Fruit fly (Drosophila melanogaster) whole organism, pupa: Measurements from ENCODE around the gene Osi19.

Source experiments
- CG10348 ChIP-seq: fragments of 200-800 bp; sonication (Bioruptor generic); IDR thresholded peaks from 2 replicates; pipeline ENCODE4 v1.3.6; 2022; ENCODE audit warnings: missing biosample characterization, missing genetic modification characterization
- CG12605 ChIP-seq: fragments of 200-800 bp; sonication (Bioruptor generic); IDR thresholded peaks from 2 replicates; pipeline ENCODE4 v1.3.6; 2022; ENCODE audit warnings: missing biosample characterization, missing genetic modification characterization
- CG13204 ChIP-seq: fragments of 200-800 bp; sonication (Bioruptor generic); optimal IDR thresholded peaks from 2 replicates; lab custom pipeline; 2018; ENCODE audit warnings: missing biosample characterization, mild to moderate bottlenecking, missing genetic modification characterization, moderate library complexity
- CG14655 ChIP-seq: fragments of 200-800 bp; sonication (Bioruptor generic); optimal IDR thresholded peaks from 3 replicates; lab custom pipeline; 2017; ENCODE audit warnings: mild to moderate bottlenecking, missing biosample characterization, missing genetic modification reagents, missing genetic modification characterization
- CG15710 ChIP-seq: fragments of 200-800 bp; sonication (Bioruptor generic); optimal IDR thresholded peaks from 2 replicates; lab custom pipeline; 2018; ENCODE audit warnings: missing biosample characterization, mild to moderate bottlenecking, missing genetic modification characterization, moderate library complexity
- CG17806 ChIP-seq: fragments of 200-800 bp; sonication (Bioruptor generic); optimal IDR thresholded peaks from 2 replicates; lab custom pipeline; 2018; ENCODE audit warnings: missing biosample characterization, mild to moderate bottlenecking, missing genetic modification characterization, moderate library complexity
- CG34367 ChIP-seq: fragments of 200-800 bp; sonication (Bioruptor generic); optimal IDR thresholded peaks from 2 replicates; lab custom pipeline; 2018; ENCODE audit warnings: missing biosample characterization, mild to moderate bottlenecking, missing genetic modification characterization
- CG8159 ChIP-seq: fragments of 200-800 bp; sonication (Bioruptor generic); optimal IDR thresholded peaks from 3 replicates; lab custom pipeline; 2018; ENCODE audit warnings: missing biosample characterization, mild to moderate bottlenecking, missing genetic modification characterization, moderate library complexity
- CG8301 ChIP-seq: fragments of 200-800 bp; sonication (Bioruptor generic); optimal IDR thresholded peaks from 2 replicates; lab custom pipeline; 2018; ENCODE audit warnings: missing biosample characterization, mild to moderate bottlenecking, missing genetic modification characterization
- CG9948 ChIP-seq: fragments of 200-800 bp; sonication (Bioruptor generic); optimal IDR thresholded peaks from 2 replicates; lab custom pipeline; 2018; ENCODE audit warnings: missing biosample characterization, mild to moderate bottlenecking, missing genetic modification characterization, moderate library complexity
- Ets98B ChIP-seq: fragments of 200-800 bp; sonication (Bioruptor generic); IDR thresholded peaks from 2 replicates; pipeline ENCODE4 v1.3.6; 2022; ENCODE audit warnings: missing biosample characterization, missing genetic modification characterization
- Snoo ChIP-seq: fragments of 200-800 bp; sonication (Bioruptor generic); optimal IDR thresholded peaks from 3 replicates; lab custom pipeline; 2017; ENCODE audit warnings: missing biosample characterization, mild to moderate bottlenecking, missing genetic modification characterization, inconsistent platforms
- gl ChIP-seq: fragments of 200-800 bp; sonication (Bioruptor generic); optimal IDR thresholded peaks from 2 replicates; lab custom pipeline; 2018; ENCODE audit warnings: missing biosample characterization, mild to moderate bottlenecking, missing genetic modification characterization

dm6 chr3R:6298828-6299227, 36.3 kb upstream of the Osi19 start, which contains the start of gene Osi14:
- no peak for TF ChIP-seq CG13204 (GFP tag; lab: Kevin White, UChicago)
- no peak for TF ChIP-seq CG10348
- no peak for TF ChIP-seq gl
- no peak for TF ChIP-seq CG17806 (tag; lab: Kevin White, UChicago)
- TF ChIP-seq CG8159: no peak
- TF ChIP-seq CG14655: no peak
- no peak for TF ChIP-seq Ets98B (GFP tag; lab: Robert Waterston, UW)
- TF ChIP-seq CG15710 (tag; lab: Kevin White, UChicago): no peak
- TF ChIP-seq CG12605 (GFP tag; lab: Robert Waterston, UW): no peak
- TF ChIP-seq CG34367 (tag; lab: Kevin White, UChicago): no peak
- TF ChIP-seq CG8301 (tag; lab: Kevin White, UChicago): no peak
- TF ChIP-seq Snoo: no peak
- TF ChIP-seq CG9948: no peak
